Fruit fly (Drosophila melanogaster) whole organism, embryonic: ENCODE results near the gene CtBP.
A peak's percentile ranks its signal among the peaks of the same experiment; 100 is the strongest.

Experiments used
- Atf-2 ChIP-seq: fragments of 200-800 bp; sonication (Bioruptor generic); optimal IDR thresholded peaks from 2 replicates; lab custom pipeline; 2016; ENCODE audit warnings: missing biosample characterization, missing genetic modification characterization
- B-H1 ChIP-seq: fragments of 200-800 bp; sonication (Bioruptor generic); IDR thresholded peaks from 3 replicates; pipeline ENCODE4 v1.3.6; 2022; ENCODE audit warnings: missing biosample characterization, missing genetic modification characterization
- CG10209 ChIP-seq: fragments of 200-800 bp; sonication (Bioruptor generic); optimal IDR thresholded peaks from 3 replicates; lab custom pipeline; 2017; ENCODE audit warnings: missing biosample characterization, mild to moderate bottlenecking, missing genetic modification characterization, missing genetic modification reagents
- CG10267 ChIP-seq: fragments of 200-800 bp; sonication (Bioruptor generic); optimal IDR thresholded peaks from 2 replicates; lab custom pipeline; 2018; ENCODE audit warnings: missing biosample characterization, mild to moderate bottlenecking, missing genetic modification characterization, moderate library complexity
- CG11723 ChIP-seq: fragments of 200-800 bp; sonication (Bioruptor generic); optimal IDR thresholded peaks from 2 replicates; lab custom pipeline; 2017; ENCODE audit warnings: missing biosample characterization, mild to moderate bottlenecking, missing genetic modification characterization
- CG13775 ChIP-seq: fragments of 200-800 bp; sonication (Bioruptor generic); optimal IDR thresholded peaks from 3 replicates; lab custom pipeline; 2017; ENCODE audit warnings: missing biosample characterization, mild to moderate bottlenecking, missing genetic modification characterization
- CG14050 ChIP-seq: fragments of 200-800 bp; sonication (Bioruptor generic); IDR thresholded peaks from 3 replicates; pipeline ENCODE4 v1.3.6; 2022; ENCODE audit warnings: missing biosample characterization, missing genetic modification characterization
- CG17829 ChIP-seq: fragments of 200-800 bp; optimal IDR thresholded peaks from 2 replicates; lab custom pipeline; 2019; ENCODE audit warnings: missing biosample characterization, mild to moderate bottlenecking, missing genetic modification characterization, moderate library complexity
- CG17912 ChIP-seq: fragments of 200-800 bp; sonication (Bioruptor generic); optimal IDR thresholded peaks from 2 replicates; lab custom pipeline; 2018; ENCODE audit warnings: missing biosample characterization, mild to moderate bottlenecking, missing genetic modification characterization
- CG42726 ChIP-seq: fragments of 200-800 bp; sonication (Bioruptor generic); IDR thresholded peaks from 2 replicates; pipeline ENCODE4 v1.3.6; 2022; ENCODE audit warnings: missing biosample characterization, missing genetic modification characterization; ENCODE audit not compliant: partially characterized antibody
- CG8944 ChIP-seq: fragments of 200-800 bp; sonication (Bioruptor generic); optimal IDR thresholded peaks from 3 replicates; lab custom pipeline; 2016; ENCODE audit warnings: missing biosample characterization, missing genetic modification characterization
- CG9437 ChIP-seq: fragments of 200-800 bp; sonication (Bioruptor generic); optimal IDR thresholded peaks from 2 replicates; lab custom pipeline; 2018; ENCODE audit warnings: missing biosample characterization, mild to moderate bottlenecking, missing genetic modification characterization
- Dek ChIP-seq: fragments of 200-800 bp; sonication (Bioruptor generic); optimal IDR thresholded peaks from 3 replicates; lab custom pipeline; 2019; ENCODE audit warnings: missing biosample characterization, mild to moderate bottlenecking, missing genetic modification characterization, moderate library complexity
- Dip2 ChIP-seq: fragments of 200-800 bp; sonication (Bioruptor generic); IDR thresholded peaks from 2 replicates; pipeline ENCODE4 v1.3.6; 2022; ENCODE audit warnings: missing biosample characterization, missing genetic modification characterization
- Ets65A ChIP-seq: fragments of 200-800 bp; sonication (Bioruptor generic); peaks from one replicate; lab custom pipeline; 2016; ENCODE audit warnings: missing biosample characterization, missing genetic modification characterization
- Gsc ChIP-seq: fragments of 200-800 bp; sonication (Bioruptor generic); IDR thresholded peaks from 2 replicates; pipeline ENCODE4 v1.3.6; 2022; ENCODE audit warnings: missing biosample characterization, missing genetic modification characterization
- Hr39 ChIP-seq: fragments of >200 bp; optimal IDR thresholded peaks from 2 replicates; lab custom pipeline; 2017
- Hsf ChIP-seq: fragments of 200-800 bp; sonication (Bioruptor generic); optimal IDR thresholded peaks from 3 replicates; lab custom pipeline; 2016; ENCODE audit warnings: missing biosample characterization, missing genetic modification characterization
- Med ChIP-seq: fragments of 200-800 bp; sonication (Bioruptor generic); peaks from one replicate; lab custom pipeline; 2016; ENCODE audit warnings: missing biosample characterization, missing genetic modification characterization, mild to moderate bottlenecking, inconsistent platforms, moderate library complexity
- Oaz ChIP-seq: fragments of 200-800 bp; sonication (Bioruptor generic); IDR thresholded peaks from 2 replicates; pipeline ENCODE4 v1.3.6; 2022; ENCODE audit warnings: missing biosample characterization, missing genetic modification characterization
- Pdp1 ChIP-seq, 2 experiments: fragments of 200-800 bp; sonication (Bioruptor generic); optimal IDR thresholded peaks; 3 replicates each; lab custom pipeline; 2016; ENCODE audit warnings: missing biosample characterization in 2 of 2, missing genetic modification characterization in 2 of 2, mild to moderate bottlenecking in 1 of 2, moderate library complexity in 1 of 2
- Scr ChIP-seq: fragments of 200-800 bp; sonication (Bioruptor generic); IDR thresholded peaks from 2 replicates; pipeline ENCODE4 v1.3.6; 2022; ENCODE audit warnings: missing biosample characterization, missing genetic modification characterization; ENCODE audit not compliant: partially characterized antibody
- Trl ChIP-seq, 3 experiments: fragments of >200 bp in 2 of 3; fragments of 200-800 bp in 1 of 3; sonication (Bioruptor generic) in 1 of 3; optimal IDR thresholded peaks; 2 replicates in 1 of 3; 3 replicates in 2 of 3; lab custom pipeline; 2016 to 2017; ENCODE audit warnings: missing biosample characterization in 1 of 3, missing genetic modification characterization in 1 of 3
- chinmo ChIP-seq: fragments of 200-800 bp; sonication (Bioruptor generic); IDR thresholded peaks from 4 replicates; pipeline ENCODE4 v1.3.6; 2022; ENCODE audit warnings: missing biosample characterization, missing genetic modification characterization; ENCODE audit not compliant: partially characterized antibody
- croc ChIP-seq: fragments of 200-800 bp; sonication (Bioruptor generic); conservative IDR thresholded peaks from 3 replicates; pipeline ENCODE4 v1.3.6; 2022; ENCODE audit warnings: missing biosample characterization, missing genetic modification characterization
- da ChIP-seq: fragments of 200-800 bp; sonication (Bioruptor generic); optimal IDR thresholded peaks from 2 replicates; lab custom pipeline; 2016; ENCODE audit warnings: missing biosample characterization, missing genetic modification characterization
- exex ChIP-seq: fragments of 200-800 bp; sonication (Bioruptor generic); optimal IDR thresholded peaks from 4 replicates; lab custom pipeline; 2018; ENCODE audit warnings: missing biosample characterization, mild to moderate bottlenecking, missing genetic modification characterization, moderate library complexity
- fd3F ChIP-seq: fragments of 200-800 bp; sonication (Bioruptor generic); optimal IDR thresholded peaks from 2 replicates; lab custom pipeline; 2018; ENCODE audit warnings: missing biosample characterization, mild to moderate bottlenecking, missing genetic modification characterization, moderate library complexity
- ftz-f1 ChIP-seq: fragments of 200-800 bp; sonication (Bioruptor generic); optimal IDR thresholded peaks from 2 replicates; lab custom pipeline; 2016; ENCODE audit warnings: missing biosample characterization, missing genetic modification characterization
- fu2 ChIP-seq: fragments of 200-800 bp; sonication (Bioruptor generic); optimal IDR thresholded peaks from 2 replicates; lab custom pipeline; 2016; ENCODE audit warnings: missing biosample characterization, missing genetic modification characterization
- gro ChIP-seq: fragments of 200-800 bp; sonication (Bioruptor generic); optimal IDR thresholded peaks from 2 replicates; lab custom pipeline; 2016; ENCODE audit warnings: missing biosample characterization, missing genetic modification characterization
- hb ChIP-seq: fragments of 200-800 bp; sonication (Bioruptor generic); IDR thresholded peaks from 3 replicates; pipeline ENCODE4 v1.3.6; 2022; ENCODE audit warnings: missing biosample characterization, missing genetic modification characterization; ENCODE audit not compliant: partially characterized antibody
- inv ChIP-seq: fragments of 200-800 bp; sonication (Bioruptor generic); IDR thresholded peaks from 2 replicates; pipeline ENCODE4 v1.3.6; 2022; ENCODE audit warnings: missing biosample characterization, missing genetic modification characterization; ENCODE audit not compliant: partially characterized antibody
- jigr1 ChIP-seq: fragments of 200-800 bp; sonication (Bioruptor generic); IDR thresholded peaks from 3 replicates; pipeline ENCODE4 v1.3.6; 2022; ENCODE audit warnings: missing biosample characterization, missing genetic modification characterization
- lmd ChIP-seq: fragments of 200-800 bp; sonication (Bioruptor generic); IDR thresholded peaks from 2 replicates; pipeline ENCODE4 v1.3.6; 2022; ENCODE audit warnings: missing biosample characterization, missing genetic modification characterization
- mld ChIP-seq: fragments of 200-800 bp; sonication (Bioruptor generic); IDR thresholded peaks from 3 replicates; pipeline ENCODE4 v1.3.6; 2022; ENCODE audit warnings: missing biosample characterization, missing genetic modification characterization; ENCODE audit not compliant: partially characterized antibody
- odd ChIP-seq: fragments of 200-800 bp; sonication (Bioruptor generic); optimal IDR thresholded peaks from 2 replicates; lab custom pipeline; 2017; ENCODE audit warnings: missing biosample characterization, mild to moderate bottlenecking, missing genetic modification characterization
- ranshi ChIP-seq: fragments of 200-800 bp; sonication (Bioruptor generic); IDR thresholded peaks from 2 replicates; pipeline ENCODE4 v1.3.6; 2022; ENCODE audit warnings: missing biosample characterization, missing genetic modification characterization
- sim ChIP-seq: fragments of 200-800 bp; sonication (Bioruptor generic); IDR thresholded peaks from 2 replicates; pipeline ENCODE4 v1.3.6; 2022; ENCODE audit warnings: missing biosample characterization, missing genetic modification characterization
- stwl ChIP-seq: fragments of 200-800 bp; sonication (Bioruptor generic); optimal IDR thresholded peaks from 3 replicates; lab custom pipeline; 2018; ENCODE audit warnings: missing biosample characterization, mild to moderate bottlenecking, missing genetic modification characterization, moderate library complexity
- tx ChIP-seq: fragments of 200-800 bp; sonication (Bioruptor generic); optimal IDR thresholded peaks from 2 replicates; lab custom pipeline; 2016; ENCODE audit warnings: missing biosample characterization, missing genetic modification characterization

CtBP gene

dm6 chr3R:13042258-13043032 lies 31.0 kb downstream of the CtBP start, which contains the start of gene snk:
Gene snk, minus strand, starts transcription at chr3R:13042770.
- TF ChIP-seq exex (tag; lab: Kevin White, UChicago) (peak; percentile 34), ranshi (GFP tag; lab: Robert Waterston, UW) (no peak), CG10267 (tag; lab: Kevin White, UChicago) (no peak), Hr39 (lab: Kevin White, UChicago) (peak; percentile 36), Ets65A (GFP tag; lab: Kevin White, UChicago) (peak; percentile 54), hb (GFP tag; lab: Robert Waterston, UW) (0 out of 3 replicates have a peak, but pooled peaks have one; percentile 8), sim (GFP tag; lab: Robert Waterston, UW) (0 out of 2 replicates have a peak, but pooled peaks have one; percentile 5), Med (GFP tag; lab: Kevin White, UChicago) (peak; percentile 66), Trl (optimal IDR thresholded peaks at IDR 0.05; lab: Kevin White, UChicago) (peak in 1 of 2 experiments; percentile 38), Trl (GFP tag; optimal IDR thresholded peaks at IDR 0.05; lab: Kevin White, UChicago) (no peak), chinmo (GFP tag; lab: Robert Waterston, UW) (0 out of 4 replicates have a peak, but pooled peaks have one; percentile 61)
- TF ChIP-seq, all 482 proteins: peak for 8

- no peak for TF ChIP-seq Dek (tag; lab: Kevin White, UChicago)
- TF ChIP-seq CG9437, result no peak
- TF ChIP-seq croc (GFP tag; lab: Robert Waterston, UW), result no peak
- TF ChIP-seq CG42726 (GFP tag; lab: Robert Waterston, UW), result no peak
- no peak for TF ChIP-seq Gsc
- no peak for TF ChIP-seq ftz-f1 (GFP tag; lab: Kevin White, UChicago)
- no peak for TF ChIP-seq Pdp1 (GFP tag; optimal IDR thresholded peaks at IDR 0.05; lab: Kevin White, UChicago)
- TF ChIP-seq Hsf (GFP tag; lab: Kevin White, UChicago), result no peak
- TF ChIP-seq gro (GFP tag; lab: Kevin White, UChicago), result no peak
- TF ChIP-seq da (GFP tag; lab: Kevin White, UChicago), result no peak
- no peak for TF ChIP-seq Oaz
- TF ChIP-seq fd3F (GFP tag; lab: Kevin White, UChicago), result no peak
- no peak for TF ChIP-seq tx (GFP tag; lab: Kevin White, UChicago)
- no peak for TF ChIP-seq lmd (GFP tag; lab: Robert Waterston, UW)
- no peak for TF ChIP-seq B-H1 (GFP tag; lab: Robert Waterston, UW)
These were observed 32.4 kb downstream of the CtBP start, which contains the start of gene CG45122 for dm6 chr3R:13043857-13044256. Gene CG45122, plus strand, starts transcription at chr3R:13044157.

DNA sequence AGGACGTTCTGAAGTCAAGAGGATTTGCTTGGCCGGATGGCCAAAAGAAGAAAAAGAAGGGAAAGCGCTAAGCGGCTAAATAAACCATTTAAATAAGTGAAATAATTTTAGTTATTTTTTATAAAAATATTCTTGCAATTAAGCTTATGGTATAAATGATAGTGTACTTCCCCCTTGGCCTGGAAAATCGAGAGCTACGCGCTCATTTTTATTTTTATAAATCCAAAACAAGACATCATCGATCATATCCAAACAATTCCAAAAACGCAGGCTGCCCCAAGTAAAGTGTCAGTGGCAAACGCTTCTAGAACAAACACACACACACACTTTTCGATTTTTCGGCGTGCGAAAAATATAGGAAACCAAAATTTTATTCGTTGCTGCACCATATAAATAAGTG lies 33.0 kb downstream of the CtBP start, which contains the start of gene Hsc70-2:
TSS of gene Hsc70-2 (plus strand) at position 301 of the 400 bp plus-strand sequence.
- TF ChIP-seq B-H1 (GFP tag; lab: Robert Waterston, UW) (no peak), CG17912 (GFP tag; lab: Kevin White, UChicago) (no peak)

DNA sequence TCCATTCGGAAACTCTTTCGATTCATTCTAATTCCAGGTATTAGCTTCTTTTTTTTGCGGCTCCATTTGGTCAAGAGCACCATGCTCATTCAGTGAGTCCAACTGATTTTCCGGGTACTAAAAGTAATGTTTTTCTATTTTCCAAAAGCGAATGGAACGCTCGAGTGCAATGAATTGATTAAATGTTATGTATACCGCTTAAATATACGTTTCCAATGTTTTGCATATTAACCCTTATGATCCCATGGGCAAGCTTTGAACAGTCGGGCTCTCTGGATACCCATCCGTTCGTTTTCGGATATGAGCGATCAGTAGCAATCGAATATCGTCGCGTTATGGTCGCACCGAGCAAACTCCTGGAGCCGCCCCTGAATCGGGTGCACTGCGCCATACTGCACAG lies 36.0 kb downstream of the CtBP start, which contains the start of gene CG31157:
TSS of gene CG31157 (plus strand) at position 301 of the 400 bp plus-strand sequence.
- TF ChIP-seq CG14050 (GFP tag; lab: Robert Waterston, UW) (no peak), fu2 (GFP tag; lab: Kevin White, UChicago) (no peak), Atf-2 (GFP tag; lab: Kevin White, UChicago) (no peak), Scr (GFP tag; lab: Robert Waterston, UW) (no peak), inv (GFP tag; lab: Robert Waterston, UW) (no peak), CG13775 (no peak), CG8944 (GFP tag; lab: Kevin White, UChicago) (no peak), CG10209 (GFP tag; lab: Kevin White, UChicago) (no peak), mld (GFP tag; lab: Robert Waterston, UW) (no peak), Dip2 (GFP tag; lab: Robert Waterston, UW) (no peak), CG11723 (no peak), hb (GFP tag; lab: Robert Waterston, UW) (no peak), odd (GFP tag; lab: Kevin White, UChicago) (no peak), stwl (tag; lab: Kevin White, UChicago) (no peak), jigr1 (GFP tag; lab: Robert Waterston, UW) (no peak), CG17829 (no peak)
